Worm (Caenorhabditis elegans) whole organism, late embryonic: ENCODE results near the gene str-9.

Source experiments
- C38D4.7 ChIP-seq: fragments of 200-800 bp; sonication (Bioruptor generic); optimal IDR thresholded peaks from 2 replicates; lab custom pipeline; 2018; ENCODE audit warnings: mild to moderate bottlenecking, missing genetic modification characterization, moderate library complexity, missing compliant biosample characterization
- F13H6.1 ChIP-seq: sonication (generic microtip); optimal IDR thresholded peaks from 2 replicates; lab custom pipeline; 2016; ENCODE audit warnings: missing genetic modification characterization, missing compliant biosample characterization
- K02D7.2 ChIP-seq: sonication (generic microtip); optimal IDR thresholded peaks from 2 replicates; lab custom pipeline; 2017; ENCODE audit warnings: mild to moderate bottlenecking, missing genetic modification characterization, missing compliant biosample characterization
- K09A11.1 ChIP-seq: sonication (generic microtip); optimal IDR thresholded peaks from 2 replicates; lab custom pipeline; 2017; ENCODE audit warnings: antibody characterized with exemption, mild to moderate bottlenecking, missing genetic modification characterization, missing compliant biosample characterization; ENCODE audit not compliant: insufficient read depth
- Y22D7AL.16 ChIP-seq: sonication (generic microtip); optimal IDR thresholded peaks from 2 replicates; lab custom pipeline; 2016; ENCODE audit warnings: missing genetic modification characterization, missing compliant biosample characterization
- ahr-1 ChIP-seq: sonication (generic microtip); optimal IDR thresholded peaks from 2 replicates; lab custom pipeline; 2016; ENCODE audit warnings: missing genetic modification characterization, missing compliant biosample characterization
- ama-1 ChIP-seq: fragments of 150-350 bp; optimal IDR thresholded peaks from 2 replicates; lab custom pipeline; 2014
- ceh-14 ChIP-seq: sonication (generic microtip); optimal IDR thresholded peaks from 2 replicates; lab custom pipeline; 2016; ENCODE audit warnings: missing genotype, missing genetic modification characterization, missing compliant biosample characterization
- ceh-18 ChIP-seq: sonication (generic microtip); optimal IDR thresholded peaks from 2 replicates; lab custom pipeline; 2016; ENCODE audit warnings: missing genetic modification characterization, missing compliant biosample characterization
- ceh-30 ChIP-seq: fragments of 150-350 bp; optimal IDR thresholded peaks from 2 replicates; lab custom pipeline; 2014; ENCODE audit warnings: missing biosample characterization, missing genetic modification characterization
- ceh-45 ChIP-seq: fragments of 200-800 bp; sonication (Bioruptor generic); IDR thresholded peaks from 2 replicates; pipeline ENCODE4 v1.3.6; 2022; ENCODE audit warnings: missing genetic modification reagents, missing genetic modification characterization, missing compliant biosample characterization
- ceh-48 ChIP-seq: sonication (generic microtip); optimal IDR thresholded peaks from 2 replicates; lab custom pipeline; 2016; ENCODE audit warnings: missing genetic modification characterization, inconsistent platforms, missing compliant biosample characterization
- ceh-9 ChIP-seq: sonication (generic microtip); optimal IDR thresholded peaks from 2 replicates; lab custom pipeline; 2016; ENCODE audit warnings: mild to moderate bottlenecking, missing genetic modification characterization, inconsistent platforms, missing compliant biosample characterization
- dmd-4 ChIP-seq: sonication (generic microtip); optimal IDR thresholded peaks from 2 replicates; lab custom pipeline; 2016; ENCODE audit warnings: borderline replicate concordance, missing genetic modification characterization, missing compliant biosample characterization
- dve-1 ChIP-seq: sonication (generic microtip); optimal IDR thresholded peaks from 2 replicates; lab custom pipeline; 2017; ENCODE audit warnings: antibody characterized with exemption, mild to moderate bottlenecking, missing genetic modification characterization, missing compliant biosample characterization
- elt-2 ChIP-seq: sonication (generic microtip); optimal IDR thresholded peaks from 2 replicates; lab custom pipeline; 2016; ENCODE audit warnings: missing genetic modification reagents, missing genetic modification characterization, missing compliant biosample characterization
- ets-4 ChIP-seq: sonication (generic microtip); optimal IDR thresholded peaks from 2 replicates; lab custom pipeline; 2016; ENCODE audit warnings: missing genetic modification characterization, missing compliant biosample characterization
- fax-1 ChIP-seq: sonication (generic microtip); optimal IDR thresholded peaks from 2 replicates; lab custom pipeline; 2016; ENCODE audit warnings: missing genotype, missing genetic modification characterization, missing compliant biosample characterization
- fkh-10 ChIP-seq: fragments of 150-350 bp; optimal IDR thresholded peaks from 2 replicates; lab custom pipeline; 2014; ENCODE audit warnings: missing biosample characterization, missing genetic modification reagents, missing genetic modification characterization
- fkh-6 ChIP-seq: sonication (generic microtip); optimal IDR thresholded peaks from 2 replicates; lab custom pipeline; 2016; ENCODE audit warnings: missing genetic modification characterization, missing compliant biosample characterization
- hlh-30 ChIP-seq: sonication (generic microtip); optimal IDR thresholded peaks from 2 replicates; lab custom pipeline; 2017; ENCODE audit warnings: antibody characterized with exemption, missing genetic modification characterization, missing compliant biosample characterization; ENCODE audit not compliant: insufficient read depth
- hlh-6 ChIP-seq: sonication (generic microtip); optimal IDR thresholded peaks from 2 replicates; lab custom pipeline; 2016; ENCODE audit warnings: missing genotype, missing genetic modification characterization, missing compliant biosample characterization
- hlh-8 ChIP-seq: sonication (generic microtip); optimal IDR thresholded peaks from 2 replicates; lab custom pipeline; 2016; ENCODE audit warnings: missing genotype, missing genetic modification characterization, missing compliant biosample characterization
- lim-6 ChIP-seq: sonication (generic microtip); optimal IDR thresholded peaks from 2 replicates; lab custom pipeline; 2016; ENCODE audit warnings: missing genetic modification characterization, missing compliant biosample characterization
- lin-11 ChIP-seq: fragments of 200-800 bp; sonication (Bioruptor generic); optimal IDR thresholded peaks from 2 replicates; lab custom pipeline; 2018; ENCODE audit warnings: mild to moderate bottlenecking, missing genetic modification characterization, missing compliant biosample characterization
- mec-3 ChIP-seq: sonication (generic microtip); optimal IDR thresholded peaks from 2 replicates; lab custom pipeline; 2016; ENCODE audit warnings: borderline replicate concordance, missing genetic modification characterization, missing compliant biosample characterization
- nfya-1 ChIP-seq: sonication (generic microtip); optimal IDR thresholded peaks from 2 replicates; lab custom pipeline; 2017; ENCODE audit warnings: missing genetic modification characterization, mild to moderate bottlenecking, missing compliant biosample characterization, antibody characterized with exemption, moderate library complexity
- nhr-232 ChIP-seq: sonication (generic microtip); optimal IDR thresholded peaks from 2 replicates; lab custom pipeline; 2016; ENCODE audit warnings: missing genetic modification characterization, missing compliant biosample characterization
- npax-4 ChIP-seq: sonication (generic microtip); optimal IDR thresholded peaks from 2 replicates; lab custom pipeline; 2016; ENCODE audit warnings: missing genetic modification characterization, missing compliant biosample characterization
- pat-9 ChIP-seq: fragments of 200-800 bp; sonication (Bioruptor generic); optimal IDR thresholded peaks from 2 replicates; lab custom pipeline; 2018; ENCODE audit warnings: mild to moderate bottlenecking, missing genetic modification characterization, moderate library complexity, missing compliant biosample characterization
- pha-2 ChIP-seq: sonication (generic microtip); optimal IDR thresholded peaks from 2 replicates; lab custom pipeline; 2017; ENCODE audit warnings: mild to moderate bottlenecking, missing genetic modification characterization, missing compliant biosample characterization
- pha-4 ChIP-seq: fragments of 150-350 bp; optimal IDR thresholded peaks from 2 replicates; lab custom pipeline; 2018; ENCODE audit warnings: missing biosample characterization, missing genetic modification reagents, missing genetic modification characterization
- pros-1 ChIP-seq: fragments of 150-350 bp; optimal IDR thresholded peaks from 2 replicates; lab custom pipeline; 2014; ENCODE audit warnings: missing biosample characterization, missing genetic modification reagents, missing genetic modification characterization
- ref-2 ChIP-seq: sonication (generic microtip); optimal IDR thresholded peaks from 2 replicates; lab custom pipeline; 2016; ENCODE audit warnings: missing genetic modification characterization, missing compliant biosample characterization
- rnt-1 ChIP-seq: sonication (generic microtip); optimal IDR thresholded peaks from 2 replicates; lab custom pipeline; 2016; ENCODE audit warnings: missing genetic modification characterization, missing compliant biosample characterization
- sdc-2 ChIP-seq: sonication (generic microtip); optimal IDR thresholded peaks from 2 replicates; lab custom pipeline; 2016; ENCODE audit warnings: missing genotype, missing genetic modification characterization, missing compliant biosample characterization
- sox-2 ChIP-seq: fragments of 200-800 bp; sonication (Bioruptor generic); IDR thresholded peaks from 2 replicates; pipeline ENCODE4 v1.3.6; 2022; ENCODE audit warnings: missing genetic modification reagents, missing genetic modification characterization, missing compliant biosample characterization
- syd-9 ChIP-seq: sonication (generic microtip); optimal IDR thresholded peaks from 2 replicates; lab custom pipeline; 2016; ENCODE audit warnings: mild to moderate bottlenecking, missing genetic modification characterization, moderate library complexity, missing compliant biosample characterization
- tbx-2 ChIP-seq: sonication (generic microtip); optimal IDR thresholded peaks from 2 replicates; lab custom pipeline; 2016; ENCODE audit warnings: missing genetic modification characterization, missing compliant biosample characterization
- unc-42 ChIP-seq: sonication (generic microtip); optimal IDR thresholded peaks from 2 replicates; lab custom pipeline; 2016; ENCODE audit warnings: missing genotype, missing genetic modification characterization, missing compliant biosample characterization
- unc-55 ChIP-seq: sonication (generic microtip); optimal IDR thresholded peaks from 2 replicates; lab custom pipeline; 2017; ENCODE audit warnings: missing biosample characterization, missing genetic modification reagents, missing genetic modification characterization
- zip-5 ChIP-seq: sonication (generic microtip); optimal IDR thresholded peaks from 2 replicates; lab custom pipeline; 2016; ENCODE audit warnings: missing genetic modification characterization, missing compliant biosample characterization
- ztf-16 ChIP-seq: sonication (generic microtip); optimal IDR thresholded peaks from 2 replicates; lab custom pipeline; 2017; ENCODE audit warnings: missing genetic modification characterization, missing compliant biosample characterization

str-9 gene

DNA sequence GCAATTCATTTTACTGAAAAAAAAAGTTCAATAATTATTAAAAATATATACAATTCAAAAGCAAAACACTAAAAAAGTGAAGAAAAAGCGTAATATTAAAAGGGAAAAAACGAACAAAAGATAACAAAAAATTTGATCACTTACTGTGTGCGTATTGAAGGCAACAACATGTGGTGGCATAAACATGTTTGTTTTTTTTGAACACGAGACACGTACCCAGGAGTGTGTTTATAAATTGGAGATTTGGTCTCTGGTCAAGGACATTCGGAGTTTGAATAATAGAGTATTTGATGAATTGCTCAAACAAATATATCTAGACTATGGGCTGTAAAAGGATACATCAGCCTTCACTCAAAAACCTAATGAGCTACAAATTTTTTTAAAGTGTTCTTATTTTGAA lies 42.9 kb upstream of the str-9 start:
- TF ChIP-seq fax-1 (no peak), ztf-16 (tag; lab: Kevin White, UChicago) (no peak), hlh-30 (tag; lab: Kevin White, UChicago) (no peak), elt-2 (tag; lab: Kevin White, UChicago) (no peak), dmd-4 (tag; lab: Kevin White, UChicago) (no peak), tbx-2 (tag; lab: Kevin White, UChicago) (no peak), pros-1 (no peak), zip-5 (tag; lab: Kevin White, UChicago) (no peak), hlh-8 (no peak), nfya-1 (tag; lab: Kevin White, UChicago) (no peak), fkh-6 (no peak), ahr-1 (tag; lab: Kevin White, UChicago) (no peak), ceh-48 (no peak), ceh-30 (tag; lab: Kevin White, UChicago) (no peak), pha-4 (no peak)

DNA sequence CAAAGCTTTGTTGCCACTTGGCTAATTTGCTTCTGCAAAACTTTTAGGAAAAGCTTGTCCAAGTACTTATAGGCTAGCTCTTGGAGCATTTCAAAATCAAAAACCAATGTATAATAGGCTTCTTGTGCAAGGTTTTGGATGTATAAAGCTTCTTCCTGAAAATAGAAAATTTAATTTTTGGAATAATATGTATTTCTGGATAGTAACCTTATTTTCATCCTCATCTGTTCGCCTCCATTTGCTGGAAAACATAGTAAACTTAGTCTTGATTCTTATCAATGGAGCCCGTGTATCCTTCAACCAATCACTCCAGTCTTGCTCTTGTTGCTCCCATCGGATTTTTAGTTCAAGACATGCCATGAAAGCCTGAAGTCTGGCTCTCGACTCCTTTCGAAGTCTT lies 41.9 kb upstream of the str-9 start, which contains the start of gene Y6E2A.4:
Gene Y6E2A.4 (minus strand): TSS at position 101 of the 400 bp plus-strand sequence.
- TF ChIP-seq sox-2 (GFP tag; lab: Robert Waterston, UW) (no peak), sdc-2 (no peak), fkh-10 (GFP tag; lab: Kevin White, UChicago) (no peak), elt-2 (tag; lab: Kevin White, UChicago) (no peak), npax-4 (tag; lab: Kevin White, UChicago) (no peak), dmd-4 (tag; lab: Kevin White, UChicago) (no peak), ceh-45 (GFP tag; lab: Robert Waterston, UW) (no peak), mec-3 (no peak), tbx-2 (tag; lab: Kevin White, UChicago) (no peak), pat-9 (tag; lab: Kevin White, UChicago) (no peak), fax-1 (no peak), rnt-1 (tag; lab: Kevin White, UChicago) (no peak), ceh-14 (tag; lab: Kevin White, UChicago) (no peak), pha-2 (tag; lab: Kevin White, UChicago) (no peak), ceh-18 (tag; lab: Kevin White, UChicago) (no peak), lim-6 (tag; lab: Kevin White, UChicago) (no peak)

DNA sequence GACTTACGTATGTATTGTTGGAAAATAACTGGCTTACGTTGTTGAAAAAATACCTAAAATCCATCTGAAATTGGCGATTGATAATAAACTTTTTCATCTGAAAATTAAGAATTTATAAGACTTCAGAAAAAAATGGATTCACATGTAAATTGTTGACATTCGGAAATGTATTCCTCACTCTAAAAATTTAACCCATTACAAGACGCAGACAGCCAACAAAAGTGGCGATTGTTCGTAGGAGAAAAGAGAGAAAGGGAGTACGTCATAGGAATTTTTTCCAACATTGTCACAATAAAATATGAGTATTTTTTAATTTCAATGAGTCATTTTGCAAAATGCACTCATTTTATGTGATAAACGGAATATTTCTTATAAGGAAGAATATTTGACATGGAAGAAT lies 40.0 kb upstream of the str-9 start, which contains the start of gene Y6E2A.5:
Gene Y6E2A.5 (minus strand): TSS at position 101 of the 400 bp plus-strand sequence.
- TF ChIP-seq mec-3, result no peak
- TF ChIP-seq dve-1 (tag; lab: Kevin White, UChicago), result no peak
- TF ChIP-seq hlh-6 (tag; lab: Kevin White, UChicago), result no peak
- no peak for TF ChIP-seq sdc-2
- TF ChIP-seq lin-11 (tag; lab: Kevin White, UChicago), result no peak
- no peak for TF ChIP-seq pat-9 (tag; lab: Kevin White, UChicago)
- no peak for TF ChIP-seq C38D4.7 (GFP tag; lab: Kevin White, UChicago)
- no peak for TF ChIP-seq ceh-9 (tag; lab: Kevin White, UChicago)
- no peak for TF ChIP-seq fkh-6
- no peak for TF ChIP-seq hlh-30 (tag; lab: Kevin White, UChicago)
- TF ChIP-seq npax-4 (tag; lab: Kevin White, UChicago), result no peak
- no peak for TF ChIP-seq syd-9 (tag; lab: Kevin White, UChicago)
- TF ChIP-seq ceh-30 (tag; lab: Kevin White, UChicago), result no peak
- no peak for TF ChIP-seq K02D7.2 (tag; lab: Kevin White, UChicago)
- no peak for TF ChIP-seq Y22D7AL.16 (tag; lab: Kevin White, UChicago)
- TF ChIP-seq ama-1 (lab: Kevin White, UChicago), result no peak
- TF ChIP-seq nhr-232 (tag; lab: Kevin White, UChicago), result no peak
- TF ChIP-seq, all 69 proteins: peak for 0

DNA sequence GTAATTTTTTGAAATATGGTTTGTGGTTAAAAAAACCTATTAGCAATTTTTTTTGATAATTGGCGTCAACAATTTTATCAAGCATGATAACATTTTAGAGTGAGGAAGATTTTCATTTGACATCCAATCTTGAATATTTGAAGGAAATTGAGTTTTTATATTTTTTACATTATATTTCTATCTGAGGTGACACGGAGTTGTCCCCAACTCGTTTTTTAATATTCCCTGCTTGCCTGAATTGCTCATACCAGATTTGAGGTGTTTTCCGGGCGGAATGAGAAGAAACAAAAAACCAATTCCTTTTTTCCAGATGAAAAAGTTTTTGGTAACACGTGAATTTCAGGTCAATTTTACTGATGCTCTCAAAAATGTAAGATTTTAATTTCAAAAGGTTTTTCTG lies 39.0 kb upstream of the str-9 start, which contains the start of gene Y6E2A.7:
Gene Y6E2A.7 (plus strand): TSS at position 301 of the 400 bp plus-strand sequence.
- no peak for TF ChIP-seq unc-55
- no peak for TF ChIP-seq nfya-1 (tag; lab: Kevin White, UChicago)
- TF ChIP-seq rnt-1 (tag; lab: Kevin White, UChicago), result no peak
- TF ChIP-seq K09A11.1 (tag; lab: Kevin White, UChicago), result no peak
- TF ChIP-seq unc-42, result no peak
- TF ChIP-seq F13H6.1, result no peak
- TF ChIP-seq dve-1 (tag; lab: Kevin White, UChicago), result no peak
- no peak for TF ChIP-seq hlh-30 (tag; lab: Kevin White, UChicago)
- no peak for TF ChIP-seq ref-2 (tag; lab: Kevin White, UChicago)
- no peak for TF ChIP-seq elt-2 (tag; lab: Kevin White, UChicago)
- TF ChIP-seq ets-4, result no peak
- no peak for TF ChIP-seq Y22D7AL.16 (tag; lab: Kevin White, UChicago)
- TF ChIP-seq lin-11 (tag; lab: Kevin White, UChicago), result no peak
